Worm (Caenorhabditis elegans) whole organism, L3 larva: Measurements from ENCODE around the gene C34D10.5.

ENCODE experiments used
- R02D3.7 ChIP-seq: fragments of 150-350 bp; optimal IDR thresholded peaks from 2 replicates; lab custom pipeline; 2014; ENCODE audit warnings: missing biosample characterization, missing genetic modification characterization
- ZK546.5 ChIP-seq: sonication (generic microtip); optimal IDR thresholded peaks from 2 replicates; lab custom pipeline; 2017; ENCODE audit warnings: missing biosample characterization, missing genetic modification characterization
- aly-2 ChIP-seq: fragments of 150-350 bp; optimal IDR thresholded peaks from 2 replicates; lab custom pipeline; 2014; ENCODE audit warnings: missing biosample characterization, missing genetic modification characterization
- ama-1 ChIP-seq: fragments of 150-350 bp; optimal IDR thresholded peaks from 2 replicates; lab custom pipeline; 2018
- ceh-16 ChIP-seq: sonication (generic microtip); optimal IDR thresholded peaks from 2 replicates; lab custom pipeline; 2017; ENCODE audit warnings: missing biosample characterization, missing genetic modification characterization
- ceh-28 ChIP-seq: fragments of 150-350 bp; optimal IDR thresholded peaks from 2 replicates; lab custom pipeline; 2014; ENCODE audit warnings: missing biosample characterization, missing genetic modification reagents, missing genetic modification characterization
- ceh-82 ChIP-seq: fragments of 150-350 bp; optimal IDR thresholded peaks from 2 replicates; lab custom pipeline; 2014; ENCODE audit warnings: missing biosample characterization, missing genetic modification characterization
- ceh-9 ChIP-seq: sonication (generic microtip); optimal IDR thresholded peaks from 2 replicates; lab custom pipeline; 2018; ENCODE audit warnings: missing biosample characterization, missing genetic modification characterization
- daf-12 ChIP-seq: fragments of 150-350 bp; optimal IDR thresholded peaks from 2 replicates; lab custom pipeline; 2014; ENCODE audit warnings: missing biosample characterization, missing genetic modification reagents, missing genetic modification characterization
- egl-27 ChIP-seq: sonication (generic microtip); optimal IDR thresholded peaks from 4 replicates; lab custom pipeline; 2017; ENCODE audit warnings: missing biosample characterization, missing genetic modification reagents, missing genetic modification characterization
- egl-5 ChIP-seq: fragments of 150-350 bp; optimal IDR thresholded peaks from 2 replicates; lab custom pipeline; 2017; ENCODE audit warnings: missing biosample characterization, missing genetic modification reagents, missing genetic modification characterization, inconsistent platforms
- elt-1 ChIP-seq: fragments of 150-350 bp; optimal IDR thresholded peaks from 2 replicates; lab custom pipeline; 2014; ENCODE audit warnings: missing biosample characterization, missing genetic modification characterization
- elt-2 ChIP-seq: sonication (generic microtip); optimal IDR thresholded peaks from 2 replicates; lab custom pipeline; 2016; ENCODE audit warnings: missing genetic modification reagents, mild to moderate bottlenecking, missing genetic modification characterization, missing compliant biosample characterization
- elt-3 ChIP-seq, 3 experiments: fragments of 150-350 bp in 1 of 3; sonication (generic microtip) in 2 of 3; optimal IDR thresholded peaks; 2 replicates in 2 of 3; 4 replicates in 1 of 3; lab custom pipeline; 2014 to 2017; ENCODE audit warnings: missing biosample characterization in 3 of 3, missing genetic modification characterization in 3 of 3
- eor-1 ChIP-seq, 2 experiments: fragments of 150-350 bp; optimal IDR thresholded peaks; 2 replicates each; lab custom pipeline; 2014 to 2018; ENCODE audit warnings: missing biosample characterization in 2 of 2, missing genetic modification characterization in 2 of 2
- fkh-10 ChIP-seq: sonication (generic microtip); optimal IDR thresholded peaks from 2 replicates; lab custom pipeline; 2017; ENCODE audit warnings: missing biosample characterization, missing genetic modification reagents, missing genetic modification characterization
- fkh-2 ChIP-seq: fragments of 150-350 bp; optimal IDR thresholded peaks from 2 replicates; lab custom pipeline; 2014; ENCODE audit warnings: missing biosample characterization, missing genetic modification reagents, missing genetic modification characterization
- fos-1 ChIP-seq: fragments of 150-350 bp; optimal IDR thresholded peaks from 2 replicates; lab custom pipeline; 2014; ENCODE audit warnings: missing biosample characterization, missing genetic modification characterization
- hmg-11 ChIP-seq: sonication (generic microtip); optimal IDR thresholded peaks from 2 replicates; lab custom pipeline; 2016; ENCODE audit warnings: missing genetic modification characterization, missing compliant biosample characterization
- jun-1 ChIP-seq: fragments of 150-350 bp; optimal IDR thresholded peaks from 2 replicates; lab custom pipeline; 2014; ENCODE audit warnings: missing biosample characterization, missing genetic modification reagents, missing genetic modification characterization
- lin-15B ChIP-seq: fragments of 150-350 bp; optimal IDR thresholded peaks from 2 replicates; lab custom pipeline; 2014; ENCODE audit warnings: missing biosample characterization, missing genetic modification characterization
- lin-39 ChIP-seq: fragments of 150-350 bp; optimal IDR thresholded peaks from 2 replicates; lab custom pipeline; 2018; ENCODE audit warnings: missing biosample characterization, missing genetic modification reagents, missing genetic modification characterization
- lsy-12 ChIP-seq: sonication (generic microtip); optimal IDR thresholded peaks from 2 replicates; lab custom pipeline; 2016; ENCODE audit warnings: mild to moderate bottlenecking, missing genetic modification characterization, missing compliant biosample characterization
- mdl-1 ChIP-seq: fragments of 150-350 bp; optimal IDR thresholded peaks from 2 replicates; lab custom pipeline; 2014; ENCODE audit warnings: missing biosample characterization, missing genetic modification characterization
- mml-1 ChIP-seq: fragments of 150-350 bp; sonication (generic microtip); optimal IDR thresholded peaks from 3 replicates; lab custom pipeline; 2014; ENCODE audit warnings: missing biosample characterization, missing genetic modification characterization
- nfya-1 ChIP-seq: sonication (generic microtip); optimal IDR thresholded peaks from 2 replicates; lab custom pipeline; 2017; ENCODE audit warnings: missing genetic modification characterization, mild to moderate bottlenecking, missing compliant biosample characterization, antibody characterized with exemption, moderate library complexity; ENCODE audit not compliant: insufficient read depth
- nhr-11 ChIP-seq: fragments of 150-350 bp; optimal IDR thresholded peaks from 2 replicates; lab custom pipeline; 2014; ENCODE audit warnings: missing biosample characterization, missing genetic modification characterization
- nhr-12 ChIP-seq: fragments of 150-350 bp; optimal IDR thresholded peaks from 2 replicates; lab custom pipeline; 2014; ENCODE audit warnings: missing biosample characterization, missing genetic modification characterization
- nhr-23 ChIP-seq: fragments of 150-350 bp; optimal IDR thresholded peaks from 2 replicates; lab custom pipeline; 2014; ENCODE audit warnings: missing biosample characterization, missing genetic modification reagents, missing genetic modification characterization
- nhr-237 ChIP-seq: fragments of 150-350 bp; optimal IDR thresholded peaks from 2 replicates; lab custom pipeline; 2014; ENCODE audit warnings: missing biosample characterization, missing genetic modification characterization
- nhr-25 ChIP-seq: sonication (generic microtip); optimal IDR thresholded peaks from 2 replicates; lab custom pipeline; 2017; ENCODE audit warnings: missing biosample characterization, missing genetic modification characterization
- nhr-28 ChIP-seq: fragments of 150-350 bp; optimal IDR thresholded peaks from 2 replicates; lab custom pipeline; 2014; ENCODE audit warnings: missing biosample characterization, missing genetic modification characterization
- nhr-43 ChIP-seq: sonication (generic microtip); optimal IDR thresholded peaks from 2 replicates; lab custom pipeline; 2016; ENCODE audit warnings: mild to moderate bottlenecking, missing genetic modification characterization, missing compliant biosample characterization; ENCODE audit not compliant: poor library complexity, severe bottlenecking
- nhr-67 ChIP-seq: fragments of 150-350 bp; optimal IDR thresholded peaks from 2 replicates; lab custom pipeline; 2014; ENCODE audit warnings: missing biosample characterization, missing genetic modification characterization
- nhr-76 ChIP-seq: fragments of 150-350 bp; sonication (generic microtip); optimal IDR thresholded peaks from 5 replicates; lab custom pipeline; 2014; ENCODE audit warnings: missing biosample characterization, missing genetic modification characterization
- nhr-77 ChIP-seq: fragments of 150-350 bp; optimal IDR thresholded peaks from 2 replicates; lab custom pipeline; 2014; ENCODE audit warnings: missing biosample characterization, missing genetic modification characterization
- pha-4 ChIP-seq: fragments of 150-350 bp; optimal IDR thresholded peaks from 2 replicates; lab custom pipeline; 2014; ENCODE audit warnings: missing biosample characterization, missing genetic modification reagents, missing genetic modification characterization
- pqm-1 ChIP-seq: fragments of 150-350 bp; optimal IDR thresholded peaks from 2 replicates; lab custom pipeline; 2017; ENCODE audit warnings: missing biosample characterization, missing genetic modification characterization, inconsistent platforms
- sea-2 ChIP-seq: fragments of 150-350 bp; sonication (generic microtip); optimal IDR thresholded peaks from 4 replicates; lab custom pipeline; 2014; ENCODE audit warnings: missing biosample characterization, missing genetic modification reagents, missing genetic modification characterization
- skn-1 ChIP-seq: fragments of 150-350 bp; optimal IDR thresholded peaks from 2 replicates; lab custom pipeline; 2014; ENCODE audit warnings: missing biosample characterization, missing genetic modification characterization
- snpc-4 ChIP-seq: fragments of 150-350 bp; optimal IDR thresholded peaks from 2 replicates; lab custom pipeline; 2014; ENCODE audit warnings: missing biosample characterization, missing genetic modification characterization
- tbx-2 ChIP-seq: sonication (generic microtip); optimal IDR thresholded peaks from 2 replicates; lab custom pipeline; 2016; ENCODE audit warnings: mild to moderate bottlenecking, missing genetic modification characterization, missing compliant biosample characterization
- unc-39 ChIP-seq: sonication (generic microtip); optimal IDR thresholded peaks from 4 replicates; lab custom pipeline; 2017; ENCODE audit warnings: missing biosample characterization, missing genetic modification characterization
- unc-62 ChIP-seq: fragments of 150-350 bp; sonication (generic microtip); optimal IDR thresholded peaks from 4 replicates; lab custom pipeline; 2014; ENCODE audit warnings: missing biosample characterization, missing genetic modification reagents, missing genetic modification characterization
- zag-1 ChIP-seq: fragments of 150-350 bp; optimal IDR thresholded peaks from 2 replicates; lab custom pipeline; 2014; ENCODE audit warnings: missing biosample characterization, missing genetic modification characterization
- ztf-11 ChIP-seq: fragments of 150-350 bp; optimal IDR thresholded peaks from 2 replicates; lab custom pipeline; 2014; ENCODE audit warnings: missing biosample characterization, missing genetic modification characterization
- ztf-4 ChIP-seq: fragments of 150-350 bp; optimal IDR thresholded peaks from 2 replicates; lab custom pipeline; 2014; ENCODE audit warnings: missing biosample characterization, missing genetic modification characterization

Gene C34D10.5

DNA sequence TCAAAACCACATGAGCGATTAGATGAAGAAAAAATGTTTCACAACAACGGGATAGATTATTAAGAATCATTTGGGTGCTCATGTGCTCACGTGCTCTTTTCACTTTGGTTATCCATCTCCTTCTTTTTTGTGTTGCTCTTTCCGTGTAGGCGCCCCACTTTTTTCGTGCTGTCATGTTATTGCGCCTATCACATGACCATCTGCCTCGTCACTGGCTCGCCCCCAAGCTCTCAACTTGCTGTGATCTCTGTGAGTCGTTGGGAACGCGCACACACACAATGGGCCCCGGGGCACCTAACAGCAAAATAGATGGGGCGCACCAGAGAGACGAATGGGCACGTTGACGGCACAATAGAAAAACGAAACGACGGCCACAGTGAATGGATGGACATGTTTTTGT, 3.8 kb downstream of the C34D10.5 start:
- TF ChIP-seq nhr-76 (no peak), nhr-237 (tag; lab: Kevin White, UChicago) (no peak), mdl-1 (tag; lab: Kevin White, UChicago) (peak; percentile 64), pqm-1 (tag; lab: Kevin White, UChicago) (no peak), egl-27 (peak; percentile 9), nhr-12 (no peak), nhr-11 (peak; percentile 61), nhr-23 (tag; lab: Kevin White, UChicago) (no peak), egl-5 (tag; lab: Kevin White, UChicago) (peak; percentile 92), fkh-10 (GFP tag; lab: Kevin White, UChicago) (peak; percentile 87), nfya-1 (tag; lab: Kevin White, UChicago) (peak; percentile 89), elt-1 (tag; lab: Kevin White, UChicago) (no peak), pha-4 (tag; lab: Kevin White, UChicago) (peak; percentile 55), ama-1 (lab: Kevin White, UChicago) (peak; percentile 49), snpc-4 (tag; lab: Kevin White, UChicago) (peak; percentile 34), ZK546.5 (no peak), daf-12 (tag; lab: Kevin White, UChicago) (no peak), tbx-2 (tag; lab: Kevin White, UChicago) (peak; percentile 40), lsy-12 (tag; lab: Kevin White, UChicago) (peak; percentile 72), lin-15B (tag; lab: Kevin White, UChicago) (peak; percentile 28), ztf-11 (tag; lab: Kevin White, UChicago) (no peak), elt-2 (peak; percentile 9), fos-1 (no peak), unc-62 (GFP tag; lab: Kevin White, UChicago) (peak; percentile 80), jun-1 (peak; percentile 30), hmg-11 (peak; percentile 65), lin-39 (tag; lab: Kevin White, UChicago) (peak; percentile 95)

DNA sequence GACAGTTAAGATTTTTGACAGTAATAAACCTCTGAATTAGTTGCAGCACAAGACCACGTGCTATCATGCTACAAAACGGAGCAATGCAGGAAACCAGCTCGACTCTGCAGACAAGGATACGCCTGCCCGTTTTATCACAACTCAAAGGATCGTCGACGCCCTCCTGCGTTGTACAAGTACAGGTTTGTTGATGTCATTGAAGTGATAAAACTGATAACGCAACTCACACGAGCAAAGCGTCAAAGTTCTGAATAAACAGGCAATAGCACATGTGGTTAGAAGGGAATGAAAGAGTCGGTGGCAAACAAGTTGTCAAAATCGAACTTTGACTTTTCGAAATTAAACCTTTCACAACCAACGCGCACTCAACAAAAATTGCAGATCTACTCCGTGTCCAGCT, 4.9 kb downstream of the C34D10.5 start:
- TF ChIP-seq nhr-28 (tag; lab: Kevin White, UChicago) (no peak), nhr-237 (tag; lab: Kevin White, UChicago) (no peak), fkh-2 (tag; lab: Kevin White, UChicago) (no peak), pqm-1 (tag; lab: Kevin White, UChicago) (peak; percentile 79), aly-2 (tag; lab: Kevin White, UChicago) (no peak), pha-4 (tag; lab: Kevin White, UChicago) (peak; percentile 54), jun-1 (peak; percentile 73), elt-2 (peak; percentile 86), elt-1 (tag; lab: Kevin White, UChicago) (no peak)
- TF ChIP-seq, all 47 proteins: peak for 4

ce11 chrX:8026709-8027108, 8.9 kb downstream of the C34D10.5 start:
- no peak for TF ChIP-seq ceh-16 (tag; lab: Kevin White, UChicago)
- TF ChIP-seq aly-2 (tag; lab: Kevin White, UChicago): no peak
- TF ChIP-seq ztf-4: no peak
- no peak for TF ChIP-seq hmg-11
- no peak for TF ChIP-seq sea-2 (GFP tag; lab: Kevin White, UChicago)
- TF ChIP-seq mml-1 (tag; lab: Kevin White, UChicago): no peak
- no peak for TF ChIP-seq fkh-10 (GFP tag; lab: Kevin White, UChicago)
- peak; percentile 37 for TF ChIP-seq elt-2
- no peak for TF ChIP-seq ama-1 (lab: Kevin White, UChicago)
- no peak for TF ChIP-seq unc-62 (GFP tag; lab: Kevin White, UChicago)
- TF ChIP-seq nhr-25 (tag; lab: Kevin White, UChicago): no peak
- TF ChIP-seq pqm-1 (tag; lab: Kevin White, UChicago): no peak
- peak; percentile 2 for TF ChIP-seq nhr-23 (tag; lab: Kevin White, UChicago)
- TF ChIP-seq ZK546.5: no peak
- no peak for TF ChIP-seq nhr-67 (tag; lab: Kevin White, UChicago)
- no peak for TF ChIP-seq R02D3.7
- TF ChIP-seq snpc-4 (tag; lab: Kevin White, UChicago): no peak
- TF ChIP-seq skn-1 (tag; lab: Kevin White, UChicago): no peak
- peak; percentile 35 for TF ChIP-seq nhr-43
- no peak for TF ChIP-seq nhr-77 (tag; lab: Kevin White, UChicago)
- TF ChIP-seq daf-12 (tag; lab: Kevin White, UChicago): no peak
- no peak for TF ChIP-seq unc-39 (tag; lab: Kevin White, UChicago)
- TF ChIP-seq egl-5 (tag; lab: Kevin White, UChicago): no peak
- no peak for TF ChIP-seq jun-1
- no peak for TF ChIP-seq elt-1 (tag; lab: Kevin White, UChicago)
- peak; percentile 37 for TF ChIP-seq pha-4 (tag; lab: Kevin White, UChicago)
- no peak for TF ChIP-seq lin-39 (tag; lab: Kevin White, UChicago)
- TF ChIP-seq zag-1 (tag; lab: Kevin White, UChicago): no peak
- TF ChIP-seq nfya-1 (tag; lab: Kevin White, UChicago): peak; percentile 13
- no peak for TF ChIP-seq lin-15B (tag; lab: Kevin White, UChicago)
- no peak for TF ChIP-seq nhr-237 (tag; lab: Kevin White, UChicago)
- no peak for TF ChIP-seq elt-3 (tag; optimal IDR thresholded peaks at IDR 0.05; lab: Kevin White, UChicago)
- no peak for TF ChIP-seq ceh-28 (tag; lab: Kevin White, UChicago)
- TF ChIP-seq ceh-82: no peak
- no peak for TF ChIP-seq eor-1 (tag; optimal IDR thresholded peaks at IDR 0.05; lab: Kevin White, UChicago)
- no peak for TF ChIP-seq ceh-9
- TF ChIP-seq ztf-11 (tag; lab: Kevin White, UChicago): no peak
- TF ChIP-seq nhr-12: no peak
- TF ChIP-seq nhr-76: no peak
